Worm (Caenorhabditis elegans) whole organism, late embryonic: ENCODE measurements around the gene aex-2.

Source experiments
- fax-1 ChIP-seq: sonication (generic microtip); optimal IDR thresholded peaks from 2 replicates; lab custom pipeline; 2016; ENCODE audit warnings: missing genotype, missing genetic modification characterization, missing compliant biosample characterization
- npax-4 ChIP-seq: sonication (generic microtip); optimal IDR thresholded peaks from 2 replicates; lab custom pipeline; 2016; ENCODE audit warnings: missing genetic modification characterization, missing compliant biosample characterization
- pros-1 ChIP-seq: fragments of 150-350 bp; optimal IDR thresholded peaks from 2 replicates; lab custom pipeline; 2014; ENCODE audit warnings: missing biosample characterization, missing genetic modification reagents, missing genetic modification characterization

DNA sequence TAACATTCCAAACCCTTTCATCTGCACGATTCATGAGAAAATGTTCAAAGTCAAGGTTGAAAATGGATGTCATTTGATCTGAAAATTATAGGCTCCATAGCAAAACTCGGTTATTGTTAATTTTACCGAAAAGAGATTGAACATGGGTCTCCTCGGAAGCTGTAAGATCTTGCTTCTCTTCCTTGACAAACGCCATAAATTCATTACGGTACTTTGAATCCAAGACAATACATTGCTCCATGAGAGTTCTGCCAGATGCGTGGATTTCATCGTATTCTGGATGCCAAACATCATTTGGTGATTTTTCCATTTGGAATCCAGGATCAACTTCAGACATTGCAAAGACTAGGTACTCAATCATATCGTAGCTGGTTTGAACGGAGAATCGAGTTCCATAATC is 13.0 kb upstream of the aex-2 start:
- TF ChIP-seq pros-1 (no peak), fax-1 (tag; lab: Kevin White, UChicago) (no peak), npax-4 (tag; lab: Kevin White, UChicago) (no peak)
